Fruit fly (Drosophila melanogaster): ENCODE measurements around the gene Ndc1.

DNA sequence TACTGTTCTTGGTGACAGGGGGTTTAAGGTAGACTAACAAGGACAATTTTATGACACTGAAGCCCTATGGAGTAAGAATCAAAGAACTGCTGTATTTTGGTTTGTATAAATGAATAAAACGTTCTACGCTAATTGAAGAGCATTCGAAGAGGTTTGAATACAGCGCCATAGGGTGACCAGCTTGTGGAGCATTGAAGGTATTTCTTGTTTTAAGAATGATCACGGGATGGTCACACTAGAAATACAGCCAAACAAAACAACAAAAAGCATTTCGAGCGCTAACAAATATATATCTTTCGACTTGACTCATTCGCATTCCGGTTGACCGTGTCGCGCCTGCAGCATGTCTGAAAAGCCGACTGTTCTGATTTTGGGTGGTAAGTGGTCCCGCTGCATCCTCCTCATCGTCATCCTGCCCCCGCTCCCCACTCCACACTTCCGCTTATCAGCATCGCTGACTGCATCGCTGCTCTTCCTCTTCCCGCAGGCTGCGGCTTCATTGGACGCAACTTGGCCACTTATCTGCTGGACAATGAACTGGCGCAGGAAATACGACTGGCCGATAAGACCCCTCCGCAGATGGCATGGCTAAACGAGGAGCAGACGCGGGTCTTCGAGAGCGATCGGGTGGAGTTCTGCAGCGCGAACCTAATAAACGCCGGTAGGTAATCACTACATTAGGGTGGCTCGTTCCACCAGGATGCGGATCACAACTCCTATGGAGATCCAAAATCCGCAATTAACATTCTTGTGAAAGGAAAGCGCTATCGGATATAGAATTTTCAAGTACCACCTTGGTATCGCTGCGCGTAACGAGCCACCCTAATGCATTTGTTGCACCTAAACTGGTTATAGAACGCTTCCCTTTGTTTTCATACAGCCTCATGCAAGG is 9.7 kb downstream of the Ndc1 start, which contains the start of gene CG5854:
- TF ChIP-seq CG32532 (GFP tag; IDR thresholded peaks at IDR 0.05) (peak; percentile 82), dmrt99B (tag; optimal IDR thresholded peaks at IDR 0.05) (peak; percentile 73), CG9876 (GFP tag; optimal IDR thresholded peaks at IDR 0.05) (peak; percentile 73), Asciz (GFP tag; optimal IDR thresholded peaks at IDR 0.05) (peak; percentile 79), CG12104 (GFP tag; optimal IDR thresholded peaks at IDR 0.05) (no peak)
